Fruit fly (Drosophila melanogaster): ENCODE data around the gene CG12607.

- TF ChIP-seq CG8478 (optimal IDR thresholded peaks at IDR 0.05) (no peak), CTCF (optimal IDR thresholded peaks at IDR 0.05) (no peak)
Measured at dm6 chr3L:4428918-4429546, 17.3 kb upstream of the CG12607 start, which contains the start of gene nAChRbeta1.

Measured in S2 (cell line).